Worm (Caenorhabditis elegans) whole organism, young adult: Measurements from ENCODE around the gene eelo-2.

ENCODE experiments used
- C17E4.6 ChIP-seq: fragments of 200-800 bp; sonication (Bioruptor generic); IDR thresholded peaks from 2 replicates; pipeline ENCODE4 v1.3.6; 2022; ENCODE audit warnings: missing genetic modification reagents, missing genetic modification characterization, missing compliant biosample characterization
- lin-40 ChIP-seq: sonication (generic microtip); optimal IDR thresholded peaks from 2 replicates; lab custom pipeline; 2016; ENCODE audit warnings: missing genetic modification characterization, mild to moderate bottlenecking, missing compliant biosample characterization, missing genotype, missing genetic modification reagents

- TF ChIP-seq C17E4.6 (GFP tag; lab: Robert Waterston, UW): no peak
- no peak for TF ChIP-seq lin-40 (tag; lab: Kevin White, UChicago)
Observed at ce11 chrIV:17292350-17292749, 42.4 kb downstream of the eelo-2 start.
